Worm (Caenorhabditis elegans): ENCODE measurements around the gene swt-3.
A peak's percentile ranks its signal among the peaks of the same experiment; 100 is the strongest.

- TF ChIP-seq unc-62 (GFP tag; optimal IDR thresholded peaks at IDR 0.05), result no peak
- TF ChIP-seq drap-1 (GFP tag; optimal IDR thresholded peaks at IDR 0.05), result no peak
- no peak for TF ChIP-seq lsy-2 (tag; optimal IDR thresholded peaks at IDR 0.05)
- no peak for TF ChIP-seq flh-1 (GFP tag; optimal IDR thresholded peaks at IDR 0.05)
- no peak for TF ChIP-seq ceh-43 (GFP tag; optimal IDR thresholded peaks at IDR 0.05)
- peak; percentile 85 for TF ChIP-seq pha-4 (tag; optimal IDR thresholded peaks at IDR 0.05)
- no peak for TF ChIP-seq ztf-11 (tag; optimal IDR thresholded peaks at IDR 0.05)
- TF ChIP-seq sptf-1 (tag; optimal IDR thresholded peaks at IDR 0.05), result no peak
These were observed 30.9 kb upstream of the swt-3 start for ce11 chrIV:10811388-10811787.

Measured in whole organism, mixed stage, embryonic.